Fruit fly (Drosophila melanogaster): Measurements from ENCODE around the gene CG34452.

The CG34452 gene

DNA sequence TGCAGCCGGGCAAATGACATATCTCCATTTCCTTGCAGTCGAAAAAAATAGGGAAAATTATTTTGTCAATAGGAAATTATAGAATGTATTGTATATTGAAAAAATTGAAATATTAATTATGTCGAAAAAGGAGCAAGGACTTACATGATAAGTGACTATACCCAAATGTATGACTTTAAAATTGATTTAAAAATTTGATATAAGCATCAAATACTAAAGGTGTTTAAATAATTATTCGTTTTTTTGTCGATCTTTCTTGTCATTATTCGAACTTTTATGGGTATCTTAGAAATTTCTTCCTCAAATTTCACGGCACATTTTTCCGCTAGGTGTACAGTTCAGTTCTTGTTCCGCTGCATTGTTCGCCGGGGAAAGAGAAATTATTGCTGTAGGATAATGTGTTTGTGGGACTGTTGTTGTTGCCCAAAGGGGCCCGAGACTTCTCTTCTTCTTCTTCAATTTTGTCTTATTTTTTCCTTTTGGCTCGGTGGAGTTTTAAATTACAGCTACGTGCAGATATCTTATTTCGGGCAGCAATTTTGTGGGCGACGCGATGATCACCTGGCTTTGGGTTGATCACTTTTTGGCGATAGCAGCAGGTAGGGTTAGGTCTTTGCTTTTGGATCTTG, 12.8 kb upstream of the CG34452 start (continued):
- TF ChIP-seq Dll (GFP tag; IDR thresholded peaks at IDR 0.05; ENCODE audit: partially characterized antibody): no peak
- no peak for TF ChIP-seq CkIIα-i1 (GFP tag; IDR thresholded peaks at IDR 0.05)
- peak; percentile 57 for TF ChIP-seq Ssrp (tag; optimal IDR thresholded peaks at IDR 0.05)
- peak; percentile 19 for TF ChIP-seq CG8290 (GFP tag; optimal IDR thresholded peaks at IDR 0.05)
- peak in 1 of 2 experiments; percentile 41 for TF ChIP-seq CG8290 (tag; optimal IDR thresholded peaks at IDR 0.05)
- no peak for TF ChIP-seq Tbp (GFP tag; optimal IDR thresholded peaks at IDR 0.05)
- no peak for TF ChIP-seq Bdp1 (GFP tag; optimal IDR thresholded peaks at IDR 0.05)
- peak; percentile 14 for TF ChIP-seq stwl (tag; optimal IDR thresholded peaks at IDR 0.05)
- no peak for TF ChIP-seq CG31365 (tag; optimal IDR thresholded peaks at IDR 0.05)
- peak; percentile 47; the same call in 1 of the 2 replicates for TF ChIP-seq Xrp1 (GFP tag; IDR thresholded peaks at IDR 0.05)
- no peak for TF ChIP-seq CG18476 (GFP tag; optimal IDR thresholded peaks at IDR 0.05)
- peak; percentile 20 for TF ChIP-seq sqz (GFP tag; optimal IDR thresholded peaks at IDR 0.05)
- TF ChIP-seq Abd-B (GFP tag; optimal IDR thresholded peaks at IDR 0.05): peak; percentile 48
- no peak for TF ChIP-seq slbo (GFP tag; IDR thresholded peaks at IDR 0.05)
- peak; percentile 81 for TF ChIP-seq CG2712 (tag; optimal IDR thresholded peaks at IDR 0.05)
- TF ChIP-seq gcm (GFP tag; optimal IDR thresholded peaks at IDR 0.05): peak; percentile 56
- TF ChIP-seq CG8924 (tag; optimal IDR thresholded peaks at IDR 0.05): peak; percentile 75
- peak; percentile 42 for TF ChIP-seq Oli (tag; optimal IDR thresholded peaks at IDR 0.05)
- peak; percentile 72 for TF ChIP-seq CG14710 (tag; optimal IDR thresholded peaks at IDR 0.05)
- TF ChIP-seq z (GFP tag; IDR thresholded peaks at IDR 0.05): no peak
- peak; percentile 93 for TF ChIP-seq CG15696 (tag; optimal IDR thresholded peaks at IDR 0.05)
- peak; percentile 50 for TF ChIP-seq CG1529 (GFP tag; optimal IDR thresholded peaks at IDR 0.05)
- TF ChIP-seq fd3F (GFP tag; optimal IDR thresholded peaks at IDR 0.05): no peak
- TF ChIP-seq CG4404 (GFP tag; IDR thresholded peaks at IDR 0.05): peak; percentile 54
- TF ChIP-seq schlank (tag; optimal IDR thresholded peaks at IDR 0.05): no peak
- peak in 1 of 3 experiments; percentile 23 for TF ChIP-seq Stat92E (GFP tag; optimal IDR thresholded peaks at IDR 0.05)
- 0 out of 3 replicates have a peak, but pooled peaks have one; percentile 44 for TF ChIP-seq CG2199 (GFP tag; IDR thresholded peaks at IDR 0.05)
- TF ChIP-seq tap (tag; optimal IDR thresholded peaks at IDR 0.05): no peak
- TF ChIP-seq tll (GFP tag; optimal IDR thresholded peaks at IDR 0.05): no peak
- TF ChIP-seq dmrt11E (tag; optimal IDR thresholded peaks at IDR 0.05): peak; percentile 96
- no peak for TF ChIP-seq HLH4C (GFP tag; IDR thresholded peaks at IDR 0.05; ENCODE audit: partially characterized antibody)
- TF ChIP-seq CG3847 (GFP tag; IDR thresholded peaks at IDR 0.05): no peak
- TF ChIP-seq CG17829 (tag; optimal IDR thresholded peaks at IDR 0.05): peak; percentile 58
- TF ChIP-seq Opbp (GFP tag; IDR thresholded peaks at IDR 0.05; ENCODE audit: partially characterized antibody): no peak
- TF ChIP-seq jing (GFP tag; optimal IDR thresholded peaks at IDR 0.05): no peak
- no peak for TF ChIP-seq esg (GFP tag; conservative IDR thresholded peaks at IDR 0.05)
- peak; percentile 82 for TF ChIP-seq nmo (GFP tag; optimal IDR thresholded peaks at IDR 0.05)
- peak in 1 of 3 experiments; percentile 96 for TF ChIP-seq lola (GFP tag; optimal IDR thresholded peaks at IDR 0.05)
- TF ChIP-seq CG11504 (tag; optimal IDR thresholded peaks at IDR 0.05): peak; percentile 27
- TF ChIP-seq sc (optimal IDR thresholded peaks at IDR 0.05): no peak
- peak; percentile 58 for TF ChIP-seq sc (GFP tag; optimal IDR thresholded peaks at IDR 0.05)
- no peak for TF ChIP-seq CG11093 (GFP tag; IDR thresholded peaks at IDR 0.05)
- peak; percentile 86 for TF ChIP-seq Elba2 (GFP tag; optimal IDR thresholded peaks at IDR 0.05)
- no peak for TF ChIP-seq zfh2 (GFP tag; optimal IDR thresholded peaks at IDR 0.05)
- peak; percentile 48 for TF ChIP-seq tio (GFP tag; optimal IDR thresholded peaks at IDR 0.05)
- TF ChIP-seq chif (GFP tag; optimal IDR thresholded peaks at IDR 0.05): peak in 1 of 2 experiments; percentile 58
- TF ChIP-seq Hsf (GFP tag; optimal IDR thresholded peaks at IDR 0.05): peak; percentile 32
- TF ChIP-seq Ets65A (GFP tag): no peak
- TF ChIP-seq CG8359 (GFP tag; optimal IDR thresholded peaks at IDR 0.05; ENCODE audit: borderline replicate concordance): no peak
